Fruit fly (Drosophila melanogaster) whole organism, prepupa: ENCODE results near the gene CG12795.

Experiments
- Blimp-1 ChIP-seq: fragments of 200-800 bp; sonication (Bioruptor generic); optimal IDR thresholded peaks from 3 replicates; lab custom pipeline; 2017; ENCODE audit warnings: missing biosample characterization, missing genetic modification characterization, mild to moderate bottlenecking, moderate library complexity, missing genetic modification reagents
- CG10631 ChIP-seq: fragments of 200-800 bp; sonication (Bioruptor generic); optimal IDR thresholded peaks from 2 replicates; lab custom pipeline; 2016; ENCODE audit warnings: missing biosample characterization, missing genetic modification characterization
- CG10669 ChIP-seq: fragments of 200-800 bp; sonication (Bioruptor generic); optimal IDR thresholded peaks from 3 replicates; lab custom pipeline; 2018; ENCODE audit warnings: missing biosample characterization, mild to moderate bottlenecking, missing genetic modification characterization, moderate library complexity
- CG11762 ChIP-seq: fragments of 200-800 bp; sonication (Bioruptor generic); optimal IDR thresholded peaks from 3 replicates; lab custom pipeline; 2016; ENCODE audit warnings: missing biosample characterization, missing genetic modification characterization; ENCODE audit not compliant: insufficient read depth
- CG11902 ChIP-seq: fragments of 200-800 bp; sonication (Bioruptor generic); optimal IDR thresholded peaks from 3 replicates; lab custom pipeline; 2016; ENCODE audit warnings: missing biosample characterization, missing genetic modification characterization
- CG15336 ChIP-seq: fragments of 200-800 bp; sonication (Bioruptor generic); IDR thresholded peaks from 2 replicates; pipeline ENCODE4 v1.3.6; 2022; ENCODE audit warnings: missing biosample characterization, missing genetic modification characterization
- CG16779 ChIP-seq: fragments of 200-800 bp; sonication (Bioruptor generic); optimal IDR thresholded peaks from 3 replicates; lab custom pipeline; 2017; ENCODE audit warnings: missing biosample characterization, mild to moderate bottlenecking, missing genetic modification characterization
- CG3032 ChIP-seq: fragments of 200-800 bp; optimal IDR thresholded peaks from 2 replicates; lab custom pipeline; 2019; ENCODE audit warnings: missing biosample characterization, mild to moderate bottlenecking, missing genetic modification characterization, moderate library complexity
- CG32006 ChIP-seq: fragments of 200-800 bp; sonication (Bioruptor generic); optimal IDR thresholded peaks from 3 replicates; lab custom pipeline; 2017; ENCODE audit warnings: missing biosample characterization, mild to moderate bottlenecking, missing genetic modification characterization
- CG3919 ChIP-seq: fragments of 200-800 bp; sonication (Bioruptor generic); optimal IDR thresholded peaks from 3 replicates; lab custom pipeline; 2016; ENCODE audit warnings: missing biosample characterization, missing genetic modification characterization
- CG4318 ChIP-seq: fragments of 200-800 bp; sonication (Bioruptor generic); optimal IDR thresholded peaks from 3 replicates; lab custom pipeline; 2017; ENCODE audit warnings: missing biosample characterization, mild to moderate bottlenecking, missing genetic modification characterization
- CG6163 ChIP-seq: fragments of 200-800 bp; sonication (Bioruptor generic); IDR thresholded peaks from 3 replicates; pipeline ENCODE4 v1.3.6; 2022; ENCODE audit warnings: missing biosample characterization, missing genetic modification characterization
- CG6276 ChIP-seq: fragments of 200-800 bp; sonication (Bioruptor generic); optimal IDR thresholded peaks from 2 replicates; lab custom pipeline; 2017; ENCODE audit warnings: missing biosample characterization, mild to moderate bottlenecking, missing genetic modification characterization
- CG6808 ChIP-seq: fragments of 200-800 bp; sonication (Bioruptor generic); optimal IDR thresholded peaks from 3 replicates; lab custom pipeline; 2017; ENCODE audit warnings: missing biosample characterization, missing genetic modification characterization, mild to moderate bottlenecking, moderate library complexity, missing genetic modification reagents
- CG6854 ChIP-seq: fragments of 200-800 bp; sonication (Bioruptor generic); optimal IDR thresholded peaks from 2 replicates; lab custom pipeline; 2017; ENCODE audit warnings: missing biosample characterization, mild to moderate bottlenecking, missing genetic modification characterization
- CG7368 ChIP-seq: fragments of 200-800 bp; sonication (Bioruptor generic); optimal IDR thresholded peaks from 3 replicates; lab custom pipeline; 2016; ENCODE audit warnings: missing biosample characterization, missing genetic modification characterization
- CG8119 ChIP-seq: fragments of 200-800 bp; sonication (Bioruptor generic); IDR thresholded peaks from 3 replicates; pipeline ENCODE4 v1.3.6; 2022; ENCODE audit warnings: missing biosample characterization, missing genetic modification characterization
- CG8319 ChIP-seq: fragments of 200-800 bp; sonication (Bioruptor generic); optimal IDR thresholded peaks from 3 replicates; lab custom pipeline; 2016; ENCODE audit warnings: missing biosample characterization, missing genetic modification characterization
- Eip75B ChIP-seq: fragments of 200-800 bp; sonication (Bioruptor generic); optimal IDR thresholded peaks from 3 replicates; lab custom pipeline; 2016; ENCODE audit warnings: missing biosample characterization, missing genetic modification characterization
- Eip93F ChIP-seq: fragments of 200-800 bp; sonication (Bioruptor generic); optimal IDR thresholded peaks from 2 replicates; lab custom pipeline; 2016; ENCODE audit warnings: missing biosample characterization, mild to moderate bottlenecking, missing genetic modification characterization
- Ets21C ChIP-seq: fragments of 200-800 bp; sonication (Bioruptor generic); optimal IDR thresholded peaks from 3 replicates; lab custom pipeline; 2016; ENCODE audit warnings: missing biosample characterization, missing genetic modification characterization
- Ets96B ChIP-seq: fragments of 200-800 bp; optimal IDR thresholded peaks from 2 replicates; lab custom pipeline; 2019; ENCODE audit warnings: missing biosample characterization, mild to moderate bottlenecking, missing genetic modification characterization, moderate library complexity
- Gug ChIP-seq: fragments of 200-800 bp; sonication (Bioruptor generic); IDR thresholded peaks from 2 replicates; pipeline ENCODE4 v1.3.6; 2022; ENCODE audit warnings: missing biosample characterization, missing genetic modification characterization
- Hr38 ChIP-seq: sonication (Bioruptor generic); optimal IDR thresholded peaks from 2 replicates; lab custom pipeline; 2016; ENCODE audit warnings: missing biosample characterization, missing genetic modification characterization
- Hr4 ChIP-seq: fragments of 200-800 bp; sonication (Bioruptor generic); optimal IDR thresholded peaks from 3 replicates; lab custom pipeline; 2016; ENCODE audit warnings: missing biosample characterization, missing genetic modification characterization
- Met ChIP-seq: fragments of 200-800 bp; sonication (Bioruptor generic); optimal IDR thresholded peaks from 3 replicates; lab custom pipeline; 2016; ENCODE audit warnings: missing biosample characterization, missing genetic modification characterization
- OdsH ChIP-seq: fragments of 200-800 bp; sonication (Bioruptor generic); optimal IDR thresholded peaks from 3 replicates; lab custom pipeline; 2016; ENCODE audit warnings: missing biosample characterization, missing genetic modification characterization
- Smox ChIP-seq: fragments of 200-800 bp; sonication (Bioruptor generic); optimal IDR thresholded peaks from 3 replicates; lab custom pipeline; 2016; ENCODE audit warnings: missing biosample characterization, missing genetic modification characterization
- Sox102F ChIP-seq: fragments of 200-800 bp; sonication (Bioruptor generic); optimal IDR thresholded peaks from 2 replicates; lab custom pipeline; 2016; ENCODE audit warnings: missing biosample characterization, mild to moderate bottlenecking, missing genetic modification characterization
- Sox14 ChIP-seq: fragments of 200-800 bp; sonication (Bioruptor generic); optimal IDR thresholded peaks from 3 replicates; lab custom pipeline; 2016; ENCODE audit warnings: missing biosample characterization, missing genetic modification characterization
- Sox15 ChIP-seq: fragments of 200-800 bp; sonication (Bioruptor generic); optimal IDR thresholded peaks from 3 replicates; lab custom pipeline; 2016; ENCODE audit warnings: missing biosample characterization, missing genetic modification characterization
- cyc ChIP-seq: fragments of 200-800 bp; sonication (Bioruptor generic); optimal IDR thresholded peaks from 3 replicates; lab custom pipeline; 2016; ENCODE audit warnings: missing biosample characterization, missing genetic modification characterization
- dac ChIP-seq: fragments of 200-800 bp; sonication (Bioruptor generic); optimal IDR thresholded peaks from 2 replicates; lab custom pipeline; 2017; ENCODE audit warnings: missing biosample characterization, mild to moderate bottlenecking, missing genetic modification characterization
- eg ChIP-seq: fragments of 200-800 bp; sonication (Bioruptor generic); IDR thresholded peaks from 3 replicates; pipeline ENCODE4 v1.3.6; 2022; ENCODE audit warnings: missing biosample characterization, missing genetic modification characterization
- fd85E ChIP-seq: fragments of 200-800 bp; sonication (Bioruptor generic); optimal IDR thresholded peaks from 3 replicates; lab custom pipeline; 2016; ENCODE audit warnings: missing biosample characterization, missing genetic modification characterization
- lz ChIP-seq: fragments of 200-800 bp; sonication (Bioruptor generic); optimal IDR thresholded peaks from 3 replicates; lab custom pipeline; 2016; ENCODE audit warnings: missing biosample characterization, missing genetic modification characterization
- net ChIP-seq: fragments of 200-800 bp; sonication (Bioruptor generic); optimal IDR thresholded peaks from 3 replicates; lab custom pipeline; 2016; ENCODE audit warnings: missing biosample characterization, missing genetic modification characterization
- pdm3 ChIP-seq: fragments of 200-800 bp; sonication (Bioruptor generic); optimal IDR thresholded peaks from 3 replicates; lab custom pipeline; 2016; ENCODE audit warnings: missing biosample characterization, missing genetic modification characterization
- salr ChIP-seq, 2 experiments: fragments of 200-800 bp; sonication (Bioruptor generic); optimal IDR thresholded peaks; 3 replicates each; lab custom pipeline; 2016 to 2018; ENCODE audit warnings: missing biosample characterization in 2 of 2, missing genetic modification characterization in 2 of 2, mild to moderate bottlenecking in 1 of 2
- spab ChIP-seq: fragments of 200-800 bp; sonication (Bioruptor generic); optimal IDR thresholded peaks from 2 replicates; lab custom pipeline; 2017; ENCODE audit warnings: missing biosample characterization, mild to moderate bottlenecking, missing genetic modification characterization, missing genetic modification reagents
- ss ChIP-seq, 2 experiments: fragments of 200-800 bp; sonication (Bioruptor generic); optimal IDR thresholded peaks; 2 replicates in 1 of 2; 3 replicates in 1 of 2; lab custom pipeline; 2017 to 2018; ENCODE audit warnings: mild to moderate bottlenecking in 2 of 2, missing biosample characterization in 2 of 2, missing genetic modification characterization in 2 of 2, moderate library complexity in 1 of 2
- topi ChIP-seq: fragments of 200-800 bp; sonication (Bioruptor generic); optimal IDR thresholded peaks from 3 replicates; lab custom pipeline; 2016; ENCODE audit warnings: missing biosample characterization, missing genetic modification characterization

The CG12795 gene

dm6 chr2L:3452286-3452685 is at the start of gene CG12795:
TSS of gene CG12795 (plus strand) at chr2L:3452466.
- TF ChIP-seq CG8319 (no peak), CG6854 (peak; percentile 6)

DNA sequence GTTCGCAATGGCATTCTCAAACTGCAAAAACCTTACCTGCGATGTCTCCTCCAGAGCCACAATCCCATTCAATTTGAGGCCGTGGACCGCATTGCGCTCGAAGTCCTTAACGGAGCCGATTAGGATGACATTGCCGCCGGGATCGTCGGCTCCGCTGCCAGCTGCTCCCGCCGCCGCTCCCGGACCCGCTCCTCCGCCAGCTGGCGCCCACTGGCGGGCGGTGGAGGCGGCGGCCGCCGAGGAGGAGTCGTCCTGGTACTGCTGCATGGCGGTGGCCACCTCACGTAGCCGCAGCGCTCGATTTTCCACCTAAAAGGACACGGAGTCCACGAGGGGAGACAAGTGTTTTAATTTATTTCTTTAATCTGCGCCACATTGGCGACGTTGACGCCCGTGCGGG is 44.5 kb upstream of the CG12795 start:
- no peak for TF ChIP-seq net (GFP tag; lab: Kevin White, UChicago)
- no peak for TF ChIP-seq fd85E (GFP tag; lab: Kevin White, UChicago)
- no peak for TF ChIP-seq spab (GFP tag; lab: Kevin White, UChicago)
- no peak for TF ChIP-seq CG4318
- TF ChIP-seq Sox15 (GFP tag; lab: Kevin White, UChicago), result no peak
- no peak for TF ChIP-seq topi (GFP tag; lab: Kevin White, UChicago)
- TF ChIP-seq CG7368 (GFP tag; lab: Kevin White, UChicago), result no peak
- TF ChIP-seq ss (GFP tag; optimal IDR thresholded peaks at IDR 0.05; lab: Kevin White, UChicago), result no peak
- no peak for TF ChIP-seq OdsH (GFP tag; lab: Kevin White, UChicago)
- no peak for TF ChIP-seq Gug (GFP tag; lab: Robert Waterston, UW)
- TF ChIP-seq salr (GFP tag; optimal IDR thresholded peaks at IDR 0.05; lab: Kevin White, UChicago), result no peak
- no peak for TF ChIP-seq CG6808 (GFP tag; lab: Kevin White, UChicago)
- no peak for TF ChIP-seq dac (GFP tag; lab: Kevin White, UChicago)
- no peak for TF ChIP-seq CG10669
- TF ChIP-seq Hr38 (GFP tag; lab: Kevin White, UChicago), result no peak
- TF ChIP-seq CG8319, result no peak
- no peak for TF ChIP-seq Eip93F (GFP tag; lab: Kevin White, UChicago)
- TF ChIP-seq CG11902 (GFP tag; lab: Kevin White, UChicago), result no peak
- no peak for TF ChIP-seq CG3032 (tag; lab: Kevin White, UChicago)

dm6 chr2L:3410260-3410659 is 42.0 kb upstream of the CG12795 start, which contains the start of gene CG8840:
TSS of gene CG8840 (plus strand) at chr2L:3410560.
- no peak for TF ChIP-seq Ets96B
- TF ChIP-seq CG6163 (GFP tag; lab: Robert Waterston, UW), result no peak
- no peak for TF ChIP-seq CG7368 (GFP tag; lab: Kevin White, UChicago)
- no peak for TF ChIP-seq Hr4 (GFP tag; lab: Kevin White, UChicago)
- TF ChIP-seq CG6276 (GFP tag; lab: Kevin White, UChicago), result no peak
- TF ChIP-seq fd85E (GFP tag; lab: Kevin White, UChicago), result no peak
- no peak for TF ChIP-seq net (GFP tag; lab: Kevin White, UChicago)
- no peak for TF ChIP-seq eg (GFP tag; lab: Robert Waterston, UW)
- no peak for TF ChIP-seq CG11762 (GFP tag; lab: Kevin White, UChicago)
- TF ChIP-seq OdsH (GFP tag; lab: Kevin White, UChicago), result no peak
- TF ChIP-seq Sox15 (GFP tag; lab: Kevin White, UChicago), result no peak
- TF ChIP-seq Sox102F (GFP tag; lab: Kevin White, UChicago), result no peak
- TF ChIP-seq Ets21C (GFP tag; lab: Kevin White, UChicago), result no peak
- no peak for TF ChIP-seq lz (GFP tag; lab: Kevin White, UChicago)
- TF ChIP-seq CG8119, result no peak

DNA sequence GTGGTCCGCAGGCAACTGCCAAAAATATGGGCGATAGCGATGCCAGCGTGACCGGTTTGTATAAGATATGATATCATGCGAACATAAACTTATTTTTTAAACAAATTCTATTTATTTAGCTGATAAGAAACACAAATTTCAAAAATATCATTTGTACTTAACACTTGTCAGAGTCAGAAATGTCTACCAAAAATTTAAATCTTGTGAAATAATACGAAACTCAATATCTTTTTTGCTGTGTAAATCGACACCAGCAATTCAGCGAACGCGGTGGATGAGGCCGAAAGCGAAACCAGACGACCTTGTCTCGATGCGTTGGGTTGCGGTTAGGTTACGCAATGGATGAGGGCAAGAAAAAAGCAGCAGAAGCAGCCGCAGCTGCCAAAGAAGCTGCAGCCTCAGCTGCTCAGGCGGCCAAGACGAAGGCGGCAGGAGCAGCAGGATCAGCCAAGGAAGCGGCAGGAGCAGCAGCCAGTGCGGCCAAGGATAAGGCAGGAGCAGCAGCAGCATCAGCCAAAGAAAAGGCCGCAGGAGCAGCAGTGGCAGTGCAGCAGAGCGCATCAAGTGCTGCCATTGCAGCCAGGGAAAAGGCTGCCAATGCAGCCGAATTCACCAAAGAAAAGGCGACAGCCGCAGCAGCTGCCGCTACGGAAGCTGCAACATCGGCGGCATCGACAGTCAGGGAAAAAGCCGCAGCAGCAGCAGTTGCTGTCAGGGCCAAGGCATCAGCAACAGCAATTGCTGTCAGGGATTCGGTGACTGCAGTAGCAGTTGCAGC is 35.5 kb upstream of the CG12795 start, which contains the start of gene CG31952:
CG31952 (plus strand) TSS at position 167 of the 778 bp plus-strand sequence.
- peak; percentile 11 for TF ChIP-seq pdm3 (GFP tag; lab: Kevin White, UChicago)
- TF ChIP-seq CG6276 (GFP tag; lab: Kevin White, UChicago), result no peak
- peak; percentile 30 for TF ChIP-seq topi (GFP tag; lab: Kevin White, UChicago)
- peak; percentile 33 for TF ChIP-seq Blimp-1 (GFP tag; lab: Kevin White, UChicago)
- TF ChIP-seq CG3919 (GFP tag; lab: Kevin White, UChicago), result peak; percentile 42
- TF ChIP-seq CG32006 (GFP tag; lab: Kevin White, UChicago), result no peak
- peak; percentile 35 for TF ChIP-seq Ets96B
- peak; percentile 26 for TF ChIP-seq Sox15 (GFP tag; lab: Kevin White, UChicago)
- TF ChIP-seq Smox (GFP tag; lab: Kevin White, UChicago), result no peak
- TF ChIP-seq Hr4 (GFP tag; lab: Kevin White, UChicago), result peak; percentile 22
- no peak for TF ChIP-seq Sox14 (GFP tag; lab: Kevin White, UChicago)
- TF ChIP-seq Hr38 (GFP tag; lab: Kevin White, UChicago), result no peak
- TF ChIP-seq CG15336, result peak; percentile 69
- no peak for TF ChIP-seq dac (GFP tag; lab: Kevin White, UChicago)
- TF ChIP-seq CG10631 (GFP tag; lab: Kevin White, UChicago), result no peak
- TF ChIP-seq spab (GFP tag; lab: Kevin White, UChicago), result no peak
- 0 out of 3 replicates have a peak, but pooled peaks have one; percentile 14 for TF ChIP-seq CG8119
- TF ChIP-seq Eip93F (GFP tag; lab: Kevin White, UChicago), result no peak
- no peak for TF ChIP-seq CG6854
- TF ChIP-seq CG16779 (tag; lab: Kevin White, UChicago), result no peak
- peak; percentile 48 for TF ChIP-seq Eip75B
- peak; percentile 60; the same call in 2 of the 3 replicates for TF ChIP-seq CG6163 (GFP tag; lab: Robert Waterston, UW)
- no peak for TF ChIP-seq salr (GFP tag; optimal IDR thresholded peaks at IDR 0.05; lab: Kevin White, UChicago)
- no peak for TF ChIP-seq Met (GFP tag; lab: Kevin White, UChicago)
- no peak for TF ChIP-seq cyc (GFP tag; lab: Kevin White, UChicago)
- TF ChIP-seq CG4318, result no peak
